Worm (Caenorhabditis elegans): Measurements from ENCODE around the gene irld-34.

DNA sequence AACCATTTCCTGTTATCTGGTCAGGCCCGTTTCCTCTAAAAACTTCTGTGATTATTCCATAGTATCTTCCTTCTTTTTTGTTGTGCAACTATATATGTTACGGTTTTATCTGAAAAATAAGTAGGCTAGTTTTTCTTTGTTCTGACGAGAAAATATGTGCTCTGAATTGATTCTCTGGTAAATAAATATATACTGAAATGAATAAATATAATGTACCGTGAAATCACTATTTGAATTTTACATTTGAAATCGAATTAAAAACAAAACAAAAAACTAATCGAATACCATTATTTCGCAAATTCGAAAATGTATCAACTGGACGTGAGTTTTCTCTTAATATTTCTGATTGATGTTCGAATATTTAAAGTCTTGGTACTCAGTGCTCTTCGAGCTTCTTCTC is 24.3 kb upstream of the irld-34 start, which contains the start of gene ZK512.10:
- TF ChIP-seq pha-4 (tag; optimal IDR thresholded peaks at IDR 0.05), result no peak
- no peak for TF ChIP-seq M03D4.4 (tag; optimal IDR thresholded peaks at IDR 0.05)
- TF ChIP-seq mab-5 (tag; optimal IDR thresholded peaks at IDR 0.05), result no peak
- TF ChIP-seq unc-62 (GFP tag; optimal IDR thresholded peaks at IDR 0.05), result no peak
- TF ChIP-seq elt-1 (tag; optimal IDR thresholded peaks at IDR 0.05; ENCODE audit: borderline replicate concordance, insufficient read depth), result no peak
- TF ChIP-seq ceh-43 (GFP tag; optimal IDR thresholded peaks at IDR 0.05), result no peak
- no peak for TF ChIP-seq nhr-12 (tag; optimal IDR thresholded peaks at IDR 0.05)
- no peak for TF ChIP-seq unc-39 (tag; optimal IDR thresholded peaks at IDR 0.05)
- no peak for TF ChIP-seq nhr-28 (tag; optimal IDR thresholded peaks at IDR 0.05)
- TF ChIP-seq flh-1 (GFP tag; optimal IDR thresholded peaks at IDR 0.05), result no peak
- no peak for TF ChIP-seq snpc-4 (tag; optimal IDR thresholded peaks at IDR 0.05)
- TF ChIP-seq drap-1 (GFP tag; optimal IDR thresholded peaks at IDR 0.05), result no peak
- TF ChIP-seq sem-2 (GFP tag; optimal IDR thresholded peaks at IDR 0.05), result no peak
